Fruit fly (Drosophila melanogaster) whole organism, wandering third instar larva: ENCODE measurements around the gene CG31697.

Experiments
- Hr78 ChIP-seq: fragments of >200 bp; optimal IDR thresholded peaks from 2 replicates; lab custom pipeline; 2017; ENCODE audit warnings: missing biosample characterization, missing genetic modification characterization
- ey ChIP-seq: fragments of 200-800 bp; sonication (Bioruptor generic); optimal IDR thresholded peaks from 2 replicates; lab custom pipeline; 2016; ENCODE audit warnings: missing biosample characterization, missing genetic modification characterization
- tai ChIP-seq: sonication (Bioruptor generic); optimal IDR thresholded peaks from 2 replicates; lab custom pipeline; 2016; ENCODE audit warnings: missing biosample characterization, missing genetic modification characterization
- usp ChIP-seq: fragments of >200 bp; optimal IDR thresholded peaks from 2 replicates; lab custom pipeline; 2017; ENCODE audit warnings: missing biosample characterization, missing genetic modification characterization

DNA sequence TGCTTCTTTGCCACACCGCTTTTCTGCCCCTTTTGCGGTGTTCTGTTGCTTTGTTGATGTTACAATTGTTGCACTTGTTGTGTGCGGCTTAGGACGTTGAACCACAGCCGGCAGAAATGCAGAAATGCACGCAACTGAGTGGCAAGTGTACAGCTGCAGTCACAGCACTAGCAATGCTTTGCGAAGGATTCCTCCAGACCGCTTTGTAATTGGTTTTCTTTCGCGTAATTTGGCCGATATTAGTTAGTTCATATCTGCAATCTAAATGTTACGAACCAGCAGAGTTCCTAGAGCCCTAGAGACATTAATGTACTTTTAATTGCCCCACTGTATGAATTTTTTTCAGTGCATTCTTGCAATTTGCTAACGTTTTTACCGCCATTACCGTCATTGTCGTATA is 39.1 kb downstream of the CG31697 start:
- TF ChIP-seq usp (GFP tag; lab: Kevin White, UChicago) = no peak
- no peak for TF ChIP-seq tai (GFP tag; lab: Kevin White, UChicago)
- no peak for TF ChIP-seq Hr78 (GFP tag; lab: Kevin White, UChicago)
- TF ChIP-seq ey (GFP tag; lab: Kevin White, UChicago) = peak; percentile 1
